Fruit fly (Drosophila melanogaster) whole organism: Measurements from ENCODE around the gene MBD-R2.

ENCODE experiments used
- psq ChIP-seq: fragments of >200 bp; optimal IDR thresholded peaks from 2 replicates; lab custom pipeline; 2017
- usp ChIP-seq: fragments of >200 bp; optimal IDR thresholded peaks from 2 replicates; lab custom pipeline; 2017; ENCODE audit warnings: missing biosample characterization, missing genetic modification characterization, mixed read lengths

DNA sequence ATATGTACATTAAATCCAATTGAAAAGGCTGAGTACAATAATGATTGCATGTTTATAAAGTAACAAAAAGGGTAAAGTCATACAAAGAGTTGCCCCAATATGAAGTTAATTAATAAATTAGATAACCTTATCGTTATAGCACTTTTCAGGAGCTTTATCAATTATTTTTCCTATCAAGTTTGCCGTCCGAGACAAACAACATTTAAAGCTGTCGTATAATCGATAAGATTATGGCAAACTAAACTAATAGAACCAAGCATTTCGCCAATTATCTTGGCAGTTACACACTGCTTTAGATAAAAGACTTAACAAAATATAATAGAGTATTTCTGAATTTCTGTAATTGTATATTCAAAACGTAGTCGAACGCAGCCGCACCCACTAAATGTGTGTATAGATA is 49.1 kb upstream of the MBD-R2 start:
- TF ChIP-seq psq (lab: Kevin White, UChicago): no peak
- no peak for TF ChIP-seq usp (GFP tag; lab: Kevin White, UChicago)
